Worm (Caenorhabditis elegans) whole organism, L2 larva: Measurements from ENCODE around the gene srz-37.
A peak's percentile ranks its signal among the peaks of the same experiment; 100 is the strongest.
"Not testable (repeated sequence)": the region's sequence is repeated elsewhere in the genome, so short reads cannot be mapped to it uniquely, and the experiment has no call there.

Experiments used
- R02D3.7 ChIP-seq: fragments of 150-350 bp; optimal IDR thresholded peaks from 2 replicates; lab custom pipeline; 2014; ENCODE audit warnings: missing biosample characterization, missing genetic modification characterization
- Y55F3AM.14 ChIP-seq: fragments of 200-800 bp; sonication (Bioruptor generic); optimal IDR thresholded peaks from 2 replicates; lab custom pipeline; 2018; ENCODE audit warnings: mild to moderate bottlenecking, missing genetic modification characterization, missing compliant biosample characterization
- ZK546.5 ChIP-seq: sonication (generic microtip); optimal IDR thresholded peaks from 2 replicates; lab custom pipeline; 2017; ENCODE audit warnings: missing biosample characterization, missing genetic modification characterization
- alr-1 ChIP-seq: fragments of 150-350 bp; optimal IDR thresholded peaks from 2 replicates; lab custom pipeline; 2014; ENCODE audit warnings: missing biosample characterization, missing genetic modification characterization
- aly-2 ChIP-seq: fragments of 150-350 bp; optimal IDR thresholded peaks from 2 replicates; lab custom pipeline; 2014; ENCODE audit warnings: missing biosample characterization, missing genetic modification characterization
- blmp-1 ChIP-seq: sonication (generic microtip); optimal IDR thresholded peaks from 2 replicates; lab custom pipeline; 2017; ENCODE audit warnings: missing genetic modification characterization, mild to moderate bottlenecking, missing compliant biosample characterization, antibody characterized with exemption, moderate library complexity; ENCODE audit not compliant: insufficient read depth
- ceh-16 ChIP-seq: fragments of 150-350 bp; optimal IDR thresholded peaks from 2 replicates; lab custom pipeline; 2014; ENCODE audit warnings: missing biosample characterization, missing genetic modification characterization
- egl-27 ChIP-seq: sonication (generic microtip); optimal IDR thresholded peaks from 3 replicates; lab custom pipeline; 2017; ENCODE audit warnings: missing biosample characterization, missing genetic modification reagents, missing genetic modification characterization
- elt-1 ChIP-seq: fragments of 150-350 bp; optimal IDR thresholded peaks from 2 replicates; lab custom pipeline; 2014; ENCODE audit warnings: missing biosample characterization, missing genetic modification characterization
- fos-1 ChIP-seq: fragments of 150-350 bp; optimal IDR thresholded peaks from 2 replicates; lab custom pipeline; 2014; ENCODE audit warnings: missing biosample characterization, missing genetic modification characterization
- lin-11 ChIP-seq: fragments of 150-350 bp; sonication (generic microtip); optimal IDR thresholded peaks from 2 replicates; lab custom pipeline; 2014; ENCODE audit warnings: missing biosample characterization, missing genetic modification characterization, inconsistent platforms, mixed read lengths
- lin-13 ChIP-seq: fragments of 150-350 bp; optimal IDR thresholded peaks from 2 replicates; lab custom pipeline; 2014; ENCODE audit warnings: missing biosample characterization, missing genetic modification reagents, missing genetic modification characterization
- lin-39 ChIP-seq: fragments of 150-350 bp; optimal IDR thresholded peaks from 2 replicates; lab custom pipeline; 2014; ENCODE audit warnings: missing biosample characterization, missing genetic modification reagents, missing genetic modification characterization
- lsy-2 ChIP-seq, 2 experiments: fragments of 150-350 bp in 1 of 2; sonication (generic microtip) in 1 of 2; optimal IDR thresholded peaks; 2 replicates each; lab custom pipeline; 2014 to 2017; ENCODE audit warnings: missing biosample characterization in 2 of 2, missing genetic modification characterization in 2 of 2
- mab-5 ChIP-seq: fragments of 150-350 bp; optimal IDR thresholded peaks from 2 replicates; lab custom pipeline; 2014; ENCODE audit warnings: missing biosample characterization, missing genetic modification characterization
- mbf-1 ChIP-seq: sonication (generic microtip); optimal IDR thresholded peaks from 2 replicates; lab custom pipeline; 2017; ENCODE audit warnings: missing biosample characterization, missing genetic modification characterization
- mdl-1 ChIP-seq, 2 experiments: fragments of 150-350 bp in 1 of 2; sonication (generic microtip) in 1 of 2; optimal IDR thresholded peaks; 2 replicates each; lab custom pipeline; 2017; ENCODE audit warnings: missing biosample characterization in 2 of 2, missing genetic modification characterization in 2 of 2
- nhr-10 ChIP-seq: sonication (generic microtip); optimal IDR thresholded peaks from 2 replicates; lab custom pipeline; 2017; ENCODE audit warnings: missing biosample characterization, missing genetic modification characterization
- nhr-11 ChIP-seq: fragments of 150-350 bp; optimal IDR thresholded peaks from 2 replicates; lab custom pipeline; 2014; ENCODE audit warnings: missing biosample characterization, missing genetic modification characterization
- nhr-129 ChIP-seq: fragments of 150-350 bp; optimal IDR thresholded peaks from 2 replicates; lab custom pipeline; 2014; ENCODE audit warnings: missing biosample characterization, missing genetic modification characterization
- nhr-21 ChIP-seq: fragments of 150-350 bp; optimal IDR thresholded peaks from 2 replicates; lab custom pipeline; 2014; ENCODE audit warnings: missing biosample characterization, missing genetic modification characterization
- nhr-23 ChIP-seq: fragments of 150-350 bp; optimal IDR thresholded peaks from 2 replicates; lab custom pipeline; 2014; ENCODE audit warnings: missing biosample characterization, missing genetic modification reagents, missing genetic modification characterization
- nhr-237 ChIP-seq: fragments of 150-350 bp; optimal IDR thresholded peaks from 2 replicates; lab custom pipeline; 2014; ENCODE audit warnings: missing biosample characterization, missing genetic modification characterization
- nhr-25 ChIP-seq: fragments of 150-350 bp; sonication (generic microtip); optimal IDR thresholded peaks from 3 replicates; lab custom pipeline; 2014; ENCODE audit warnings: missing biosample characterization, missing genetic modification characterization
- nhr-77 ChIP-seq: fragments of 150-350 bp; optimal IDR thresholded peaks from 2 replicates; lab custom pipeline; 2014; ENCODE audit warnings: missing biosample characterization, missing genetic modification characterization
- sem-4 ChIP-seq: fragments of 150-350 bp; optimal IDR thresholded peaks from 2 replicates; lab custom pipeline; 2014; ENCODE audit warnings: missing biosample characterization, missing genetic modification reagents, missing genetic modification characterization
- skn-1 ChIP-seq: sonication (generic microtip); optimal IDR thresholded peaks from 2 replicates; lab custom pipeline; 2017; ENCODE audit warnings: missing biosample characterization, missing genetic modification characterization
- sma-9 ChIP-seq, 2 experiments: fragments of 150-350 bp in 1 of 2; sonication (generic microtip) in 1 of 2; optimal IDR thresholded peaks; 2 replicates each; lab custom pipeline; 2014 to 2016; ENCODE audit warnings: missing genetic modification characterization in 2 of 2, mild to moderate bottlenecking in 1 of 2, missing biosample characterization in 1 of 2, missing compliant biosample characterization in 1 of 2, missing genetic modification reagents in 1 of 2, moderate library complexity in 1 of 2
- unc-39 ChIP-seq: fragments of 150-350 bp; optimal IDR thresholded peaks from 2 replicates; lab custom pipeline; 2014; ENCODE audit warnings: missing biosample characterization, missing genetic modification characterization
- unc-55 ChIP-seq: fragments of 150-350 bp; sonication (generic microtip); optimal IDR thresholded peaks from 3 replicates; lab custom pipeline; 2014; ENCODE audit warnings: missing biosample characterization, missing genetic modification reagents, missing genetic modification characterization
- unc-62 ChIP-seq: fragments of 150-350 bp; optimal IDR thresholded peaks from 2 replicates; lab custom pipeline; 2014; ENCODE audit warnings: missing biosample characterization, missing genetic modification reagents, missing genetic modification characterization
- zag-1 ChIP-seq: fragments of 150-350 bp; optimal IDR thresholded peaks from 2 replicates; lab custom pipeline; 2014; ENCODE audit warnings: missing biosample characterization, missing genetic modification characterization
- ztf-1 ChIP-seq: fragments of 200-800 bp; sonication (Bioruptor generic); conservative IDR thresholded peaks from 2 replicates; pipeline ENCODE4 v1.3.6; 2022; ENCODE audit warnings: missing genetic modification characterization, missing compliant biosample characterization
- ztf-4 ChIP-seq: fragments of 150-350 bp; optimal IDR thresholded peaks from 2 replicates; lab custom pipeline; 2014; ENCODE audit warnings: missing biosample characterization, missing genetic modification characterization

The srz-37 gene

DNA sequence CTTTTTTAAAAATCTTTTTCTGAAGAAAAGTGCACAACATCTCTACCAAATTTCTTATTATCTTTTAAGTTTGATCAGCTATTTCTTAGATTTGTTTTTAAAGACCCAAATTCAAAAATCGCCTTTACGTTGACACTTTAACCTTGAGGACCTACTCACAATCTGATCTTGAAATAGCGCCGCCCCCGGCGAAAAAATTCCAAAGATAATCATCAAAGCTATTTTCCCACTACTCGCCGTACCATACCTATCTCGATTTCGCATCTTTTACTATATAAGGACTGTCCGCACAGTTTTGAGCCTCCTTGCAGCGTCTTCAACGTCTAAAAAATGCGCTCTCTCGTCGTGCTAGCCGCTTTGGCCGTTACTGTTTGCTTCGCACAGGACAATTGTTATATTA, 40.8 kb downstream of the srz-37 start, which contains the start of gene grd-10:
Gene grd-10, plus strand, starts transcription at position 208 of the 400 bp plus-strand sequence.
- TF ChIP-seq sma-9 (GFP tag; optimal IDR thresholded peaks at IDR 0.05; lab: Kevin White, UChicago) (peak; percentile 54), sma-9 (tag; optimal IDR thresholded peaks at IDR 0.05; lab: Kevin White, UChicago) (no peak), ceh-16 (peak; percentile 70), elt-1 (tag; lab: Kevin White, UChicago) (peak; percentile 72), ZK546.5 (tag; lab: Kevin White, UChicago) (no peak), nhr-25 (tag; lab: Kevin White, UChicago) (peak; percentile 35)

DNA sequence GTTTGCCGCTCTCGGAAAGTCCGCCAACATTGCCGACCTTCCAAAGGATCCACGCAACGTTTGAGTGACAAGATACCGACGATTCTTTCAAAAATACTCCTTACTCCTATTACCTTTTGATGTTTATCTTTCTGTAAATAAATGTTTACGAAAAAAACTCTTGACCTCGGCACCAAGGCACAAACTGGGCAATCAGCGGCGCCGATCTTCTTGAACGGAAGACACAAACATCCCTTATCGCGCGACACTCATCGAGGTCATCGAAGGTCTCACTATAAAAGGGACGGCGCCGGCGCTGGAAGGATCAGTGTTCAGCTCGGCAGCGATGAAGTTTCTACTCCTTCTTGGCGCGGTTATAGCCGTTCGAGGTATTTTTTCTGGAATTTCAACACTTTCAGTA, 42.3 kb downstream of the srz-37 start, which contains the start of gene grd-3:
Gene grd-3, plus strand, starts transcription at position 302 of the 400 bp plus-strand sequence.
- TF ChIP-seq Y55F3AM.14 (no peak), mdl-1 (tag; optimal IDR thresholded peaks at IDR 0.05; lab: Kevin White, UChicago) (no peak), nhr-77 (tag; lab: Kevin White, UChicago) (no peak), sma-9 (GFP tag; optimal IDR thresholded peaks at IDR 0.05; lab: Kevin White, UChicago) (peak; percentile 43), sma-9 (tag; optimal IDR thresholded peaks at IDR 0.05; lab: Kevin White, UChicago) (no peak), lin-11 (no peak), unc-55 (GFP tag; lab: Kevin White, UChicago) (no peak), nhr-129 (tag; lab: Kevin White, UChicago) (no peak), ztf-1 (GFP tag; lab: Robert Waterston, UW) (no peak), elt-1 (tag; lab: Kevin White, UChicago) (peak; percentile 81), fos-1 (tag; lab: Kevin White, UChicago) (no peak), nhr-10 (tag; lab: Kevin White, UChicago) (no peak), nhr-237 (tag; lab: Kevin White, UChicago) (no peak), zag-1 (no peak), sem-4 (no peak), skn-1 (tag; lab: Kevin White, UChicago) (no peak), lsy-2 (tag; optimal IDR thresholded peaks at IDR 0.05; lab: Kevin White, UChicago) (no peak), alr-1 (tag; lab: Kevin White, UChicago) (no peak), egl-27 (no peak), ztf-4 (tag; lab: Kevin White, UChicago) (no peak), unc-62 (GFP tag; lab: Kevin White, UChicago) (no peak), mab-5 (tag; lab: Kevin White, UChicago) (no peak), R02D3.7 (no peak), lin-13 (GFP tag; lab: Kevin White, UChicago) (no peak), mbf-1 (no peak), nhr-21 (no peak), ceh-16 (peak; percentile 72), lin-39 (tag; lab: Kevin White, UChicago) (no peak), nhr-11 (tag; lab: Kevin White, UChicago) (no peak), aly-2 (tag; lab: Kevin White, UChicago) (no peak), unc-39 (tag; lab: Kevin White, UChicago) (no peak), nhr-25 (tag; lab: Kevin White, UChicago) (peak; percentile 62), blmp-1 (no peak)

DNA sequence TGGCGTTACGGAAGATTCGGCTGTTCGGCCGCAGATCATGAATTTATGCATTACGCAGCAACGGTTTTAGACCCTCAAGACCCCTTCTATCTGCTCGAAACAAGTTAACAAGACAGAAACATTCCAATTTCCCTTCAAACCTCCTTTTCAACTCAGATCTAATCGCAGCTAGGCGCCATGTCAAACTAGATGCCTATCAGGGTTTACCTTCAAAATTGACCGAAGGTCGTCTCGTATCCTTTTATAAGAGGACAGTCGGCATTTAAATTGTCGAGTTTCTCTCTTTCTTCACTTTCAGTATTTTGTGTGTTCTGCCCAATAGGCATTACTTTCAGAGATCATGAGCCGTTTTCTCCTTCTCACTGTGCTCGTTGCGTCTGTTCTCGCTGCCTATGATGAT, 43.6 kb downstream of the srz-37 start, which contains the start of gene grd-13:
Gene grd-13, plus strand, starts transcription at position 291 of the 400 bp plus-strand sequence.
- peak; percentile 60 for TF ChIP-seq nhr-23
- no peak for TF ChIP-seq unc-62 (GFP tag; lab: Kevin White, UChicago)
- TF ChIP-seq nhr-10 (tag; lab: Kevin White, UChicago): no peak
- peak; percentile 70 for TF ChIP-seq elt-1 (tag; lab: Kevin White, UChicago)
- TF ChIP-seq sma-9 (GFP tag; optimal IDR thresholded peaks at IDR 0.05; lab: Kevin White, UChicago): peak; percentile 36
- no peak for TF ChIP-seq sma-9 (tag; optimal IDR thresholded peaks at IDR 0.05; lab: Kevin White, UChicago)
- peak; percentile 85 for TF ChIP-seq ceh-16
- TF ChIP-seq nhr-25 (tag; lab: Kevin White, UChicago): peak; percentile 32
- TF ChIP-seq mbf-1: no peak

DNA sequence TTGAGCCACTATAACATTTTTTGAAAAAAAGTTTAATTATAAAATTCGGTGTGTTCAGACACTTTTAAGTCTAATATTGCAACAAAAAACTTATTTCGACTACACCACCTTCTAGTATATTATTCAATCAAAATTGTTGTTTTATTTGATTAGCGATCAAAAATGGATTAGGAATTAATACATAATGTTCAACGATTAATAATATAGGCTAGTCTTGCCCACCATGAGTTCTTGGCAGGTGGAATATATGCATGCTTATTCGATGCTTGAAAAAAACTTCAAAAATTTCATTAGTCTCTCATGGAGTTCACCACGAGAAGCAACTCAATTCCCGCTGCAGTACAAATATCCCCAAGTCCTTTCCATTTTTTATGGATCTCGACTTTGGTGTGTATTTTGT, 45.6 kb downstream of the srz-37 start, which contains the start of gene srz-32:
Gene srz-32, plus strand, starts transcription at position 301 of the 400 bp plus-strand sequence.
- no peak for TF ChIP-seq nhr-23
- TF ChIP-seq, all 48 proteins: peak for 0

DNA sequence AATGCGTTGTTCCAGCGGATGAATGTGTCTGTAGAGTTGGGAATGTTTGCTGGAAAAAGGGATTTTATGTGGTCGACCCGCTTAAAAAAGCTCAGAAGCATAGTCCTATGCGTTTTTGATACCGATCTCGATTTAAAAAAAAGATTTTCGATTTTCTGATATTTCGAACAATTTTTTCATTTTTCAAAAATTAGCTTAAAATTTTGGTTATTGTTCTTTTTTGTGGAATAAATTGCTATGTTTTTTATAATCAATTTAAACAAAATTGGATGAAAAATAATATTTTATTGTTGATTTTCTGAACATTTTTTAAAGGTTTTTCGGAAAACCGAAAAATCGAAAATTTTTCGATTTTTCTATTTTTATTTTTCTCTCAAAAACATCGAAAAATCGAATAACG, 48.3 kb downstream of the srz-37 start, which contains the start of gene C04C3.7:
Gene C04C3.7, minus strand, starts transcription at position 101 of the 400 bp plus-strand sequence.
- TF ChIP-seq nhr-25 (tag; lab: Kevin White, UChicago); nhr-129 (tag; lab: Kevin White, UChicago); ztf-1 (GFP tag; lab: Robert Waterston, UW): not testable (repeated sequence)
